Worm (Caenorhabditis elegans) whole organism, young adult: Measurements from ENCODE around the gene str-56.

ENCODE experiments used
- B0035.1 ChIP-seq: sonication (generic microtip); optimal IDR thresholded peaks from 2 replicates; lab custom pipeline; 2016; ENCODE audit warnings: missing genetic modification characterization, mild to moderate bottlenecking, missing compliant biosample characterization, missing genotype, missing genetic modification reagents
- F23B12.7 ChIP-seq: sonication (generic microtip); optimal IDR thresholded peaks from 2 replicates; lab custom pipeline; 2017; ENCODE audit warnings: missing genetic modification characterization, mild to moderate bottlenecking, missing compliant biosample characterization, antibody characterized with exemption, moderate library complexity; ENCODE audit not compliant: insufficient read depth
- F39B2.1 ChIP-seq: fragments of 200-800 bp; sonication (Bioruptor generic); IDR thresholded peaks from 2 replicates; pipeline ENCODE4 v1.3.6; 2022; ENCODE audit warnings: missing genetic modification reagents, missing genetic modification characterization, missing compliant biosample characterization
- F55B11.4 ChIP-seq: sonication (generic microtip); optimal IDR thresholded peaks from 2 replicates; lab custom pipeline; 2016; ENCODE audit warnings: missing compliant biosample characterization, missing genetic modification characterization, borderline replicate concordance; ENCODE audit not compliant: insufficient read depth
- K11D2.4 ChIP-seq: fragments of 200-800 bp; sonication (Bioruptor generic); IDR thresholded peaks from 2 replicates; pipeline ENCODE4 v1.3.6; 2022; ENCODE audit warnings: missing genetic modification reagents, missing genetic modification characterization, missing compliant biosample characterization
- T26A5.8 ChIP-seq: sonication (generic microtip); optimal IDR thresholded peaks from 2 replicates; lab custom pipeline; 2016; ENCODE audit warnings: missing genetic modification characterization, missing compliant biosample characterization
- ama-1 ChIP-seq, 3 experiments: fragments of 150-350 bp in 1 of 3; sonication (generic microtip) in 2 of 3; optimal IDR thresholded peaks; 2 replicates each; lab custom pipeline; 2014 to 2018; ENCODE audit warnings: missing biosample characterization in 2 of 3, missing genetic modification characterization in 2 of 3, missing genetic modification reagents in 2 of 3
- attf-3 ChIP-seq: fragments of 200-800 bp; sonication (Bioruptor generic); conservative IDR thresholded peaks from 2 replicates; pipeline ENCODE4 v1.3.6; 2022; ENCODE audit warnings: missing genetic modification reagents, missing genetic modification characterization, missing compliant biosample characterization
- bed-1 ChIP-seq: fragments of 200-800 bp; sonication (Bioruptor generic); IDR thresholded peaks from 2 replicates; pipeline ENCODE4 v1.3.6; 2022; ENCODE audit warnings: missing genetic modification reagents, missing genetic modification characterization, missing compliant biosample characterization
- cebp-1 ChIP-seq, 2 experiments: fragments of 200-800 bp in 1 of 2; sonication (Bioruptor generic) in 1 of 2; sonication (generic microtip) in 1 of 2; IDR thresholded peaks in 1 of 2; optimal IDR thresholded peaks in 1 of 2; 2 replicates each; pipeline versions ENCODE4 v1.3.6 to Lab custom; 2017 to 2022; ENCODE audit warnings: missing compliant biosample characterization in 2 of 2, missing genetic modification characterization in 2 of 2, mild to moderate bottlenecking in 1 of 2, missing genetic modification reagents in 1 of 2, moderate library complexity in 1 of 2
- ceh-100 ChIP-seq: fragments of 200-800 bp; sonication (Bioruptor generic); IDR thresholded peaks from 2 replicates; pipeline ENCODE4 v1.3.6; 2022; ENCODE audit warnings: missing genetic modification reagents, missing genetic modification characterization, missing compliant biosample characterization
- ceh-58 ChIP-seq: fragments of 200-800 bp; sonication (Bioruptor generic); IDR thresholded peaks from 2 replicates; pipeline ENCODE4 v1.3.6; 2022; ENCODE audit warnings: missing genetic modification characterization, missing compliant biosample characterization
- dpl-1 ChIP-seq: fragments of 150-350 bp; optimal IDR thresholded peaks from 2 replicates; lab custom pipeline; 2014; ENCODE audit warnings: missing biosample characterization, missing genetic modification reagents, missing genetic modification characterization
- egl-18 ChIP-seq: fragments of 200-800 bp; sonication (Bioruptor generic); IDR thresholded peaks from 2 replicates; pipeline ENCODE4 v1.3.6; 2022; ENCODE audit warnings: missing genetic modification reagents, missing genetic modification characterization, missing compliant biosample characterization
- fkh-3 ChIP-seq: sonication (generic microtip); optimal IDR thresholded peaks from 2 replicates; lab custom pipeline; 2016; ENCODE audit warnings: mild to moderate bottlenecking, missing genetic modification characterization, missing compliant biosample characterization
- gei-17 ChIP-seq: fragments of 200-800 bp; sonication (Bioruptor generic); optimal IDR thresholded peaks from 2 replicates; lab custom pipeline; 2018; ENCODE audit warnings: mild to moderate bottlenecking, missing genetic modification characterization, missing compliant biosample characterization
- hsf-1 ChIP-seq: fragments of 200-800 bp; sonication (Bioruptor generic); IDR thresholded peaks from 2 replicates; pipeline ENCODE4 v1.3.6; 2022; ENCODE audit warnings: missing genetic modification reagents, missing genetic modification characterization, missing compliant biosample characterization
- let-607 ChIP-seq, 2 experiments: fragments of 200-800 bp in 1 of 2; sonication (Bioruptor generic) in 1 of 2; sonication (generic microtip) in 1 of 2; optimal IDR thresholded peaks; 2 replicates each; lab custom pipeline; 2016 to 2018; ENCODE audit warnings: mild to moderate bottlenecking in 2 of 2, missing compliant biosample characterization in 2 of 2, missing genetic modification characterization in 2 of 2, moderate library complexity in 2 of 2, missing genotype in 1 of 2
- lin-54 ChIP-seq: fragments of 200-800 bp; sonication (Bioruptor generic); optimal IDR thresholded peaks from 2 replicates; lab custom pipeline; 2018; ENCODE audit warnings: mild to moderate bottlenecking, missing genetic modification characterization, missing compliant biosample characterization
- lir-1 ChIP-seq: fragments of 200-800 bp; sonication (Bioruptor generic); conservative IDR thresholded peaks from 2 replicates; pipeline ENCODE4 v1.3.6; 2022; ENCODE audit warnings: missing genetic modification reagents, missing genetic modification characterization, missing compliant biosample characterization
- lsy-27 ChIP-seq: sonication (generic microtip); optimal IDR thresholded peaks from 2 replicates; lab custom pipeline; 2017; ENCODE audit warnings: missing genetic modification characterization, mild to moderate bottlenecking, missing compliant biosample characterization, antibody characterized with exemption, missing genotype, borderline replicate concordance; ENCODE audit not compliant: insufficient read depth
- madf-10 ChIP-seq: sonication (generic microtip); optimal IDR thresholded peaks from 2 replicates; lab custom pipeline; 2016; ENCODE audit warnings: mild to moderate bottlenecking, missing genetic modification characterization, missing compliant biosample characterization
- nfya-1 ChIP-seq: sonication (generic microtip); optimal IDR thresholded peaks from 2 replicates; lab custom pipeline; 2017; ENCODE audit warnings: antibody characterized with exemption, missing compliant biosample characterization, missing genetic modification characterization, borderline replicate concordance; ENCODE audit not compliant: insufficient read depth
- nfya-2 ChIP-seq: fragments of 200-800 bp; sonication (Bioruptor generic); IDR thresholded peaks from 2 replicates; pipeline ENCODE4 v1.3.6; 2022; ENCODE audit warnings: missing genetic modification reagents, missing genetic modification characterization, missing compliant biosample characterization
- nhr-120 ChIP-seq: fragments of 200-800 bp; sonication (Bioruptor generic); IDR thresholded peaks from 2 replicates; pipeline ENCODE4 v1.3.6; 2022; ENCODE audit warnings: missing genetic modification characterization, missing compliant biosample characterization
- nhr-27 ChIP-seq: fragments of 200-800 bp; sonication (Bioruptor generic); optimal IDR thresholded peaks from 2 replicates; lab custom pipeline; 2018; ENCODE audit warnings: mild to moderate bottlenecking, missing genetic modification characterization, moderate library complexity, missing compliant biosample characterization
- nhr-80 ChIP-seq: sonication (generic microtip); optimal IDR thresholded peaks from 2 replicates; lab custom pipeline; 2016; ENCODE audit warnings: missing genetic modification characterization, missing compliant biosample characterization
- pha-4 ChIP-seq: fragments of 150-350 bp; sonication (generic microtip); optimal IDR thresholded peaks from 2 replicates; lab custom pipeline; 2014; ENCODE audit warnings: missing biosample characterization, missing genetic modification reagents, missing genetic modification characterization
- repo-1 ChIP-seq: sonication (generic microtip); optimal IDR thresholded peaks from 2 replicates; lab custom pipeline; 2017; ENCODE audit warnings: mild to moderate bottlenecking, missing genetic modification characterization, missing compliant biosample characterization
- rpc-1 ChIP-seq, 2 experiments: fragments of 150-350 bp in 1 of 2; sonication (generic microtip) in 1 of 2; optimal IDR thresholded peaks; 2 replicates each; lab custom pipeline; 2014 to 2018; ENCODE audit warnings: missing biosample characterization in 1 of 2, missing genetic modification characterization in 1 of 2, missing genetic modification reagents in 1 of 2, missing genotype in 1 of 2
- sdz-38 ChIP-seq: sonication (generic microtip); optimal IDR thresholded peaks from 2 replicates; lab custom pipeline; 2016; ENCODE audit warnings: missing genotype, missing genetic modification characterization, missing compliant biosample characterization
- snpc-1.3 ChIP-seq: sonication (generic microtip); optimal IDR thresholded peaks from 2 replicates; lab custom pipeline; 2017; ENCODE audit warnings: missing genetic modification characterization, mild to moderate bottlenecking, missing compliant biosample characterization, antibody characterized with exemption, moderate library complexity, missing genotype, missing genetic modification reagents; ENCODE audit not compliant: insufficient read depth
- snpc-4 ChIP-seq, 5 experiments: fragments of 150-350 bp in 1 of 5; sonication (generic microtip) in 4 of 5; optimal IDR thresholded peaks; 2 replicates each; lab custom pipeline; 2014 to 2018; ENCODE audit warnings: missing genetic modification characterization in 5 of 5, missing biosample characterization in 3 of 5, antibody characterized with exemption in 2 of 5, mild to moderate bottlenecking in 2 of 5, missing compliant biosample characterization in 2 of 5, missing genotype in 2 of 5, moderate library complexity in 2 of 5, missing genetic modification reagents in 1 of 5
- somi-1 ChIP-seq: fragments of 200-800 bp; sonication (Bioruptor generic); optimal IDR thresholded peaks from 2 replicates; lab custom pipeline; 2018; ENCODE audit warnings: mild to moderate bottlenecking, missing genetic modification characterization, missing compliant biosample characterization
- ztf-22 ChIP-seq: fragments of 200-800 bp; sonication (Bioruptor generic); optimal IDR thresholded peaks from 2 replicates; lab custom pipeline; 2018; ENCODE audit warnings: mild to moderate bottlenecking, missing genetic modification characterization, moderate library complexity, missing compliant biosample characterization

The str-56 gene

ce11 chrV:15890115-15890514 is 17.7 kb downstream of the str-56 start:
- TF ChIP-seq pha-4 (tag; lab: Kevin White, UChicago) (no peak), B0035.1 (no peak), nhr-80 (tag; lab: Kevin White, UChicago) (peak; percentile 31), dpl-1 (no peak), let-607 (tag; optimal IDR thresholded peaks at IDR 0.05; lab: Kevin White, UChicago) (no peak), cebp-1 (GFP tag; IDR thresholded peaks at IDR 0.05; lab: Robert Waterston, UW) (no peak), cebp-1 (tag; optimal IDR thresholded peaks at IDR 0.05; lab: Kevin White, UChicago) (peak; percentile 28), somi-1 (GFP tag; lab: Kevin White, UChicago) (no peak), nfya-1 (tag; lab: Kevin White, UChicago) (no peak)

ce11 chrV:15891279-15891678 is 18.9 kb downstream of the str-56 start:
- TF ChIP-seq nhr-80 (tag; lab: Kevin White, UChicago) (peak; percentile 74), snpc-4 (GFP tag; optimal IDR thresholded peaks at IDR 0.05; lab: Kevin White, UChicago) (no peak), snpc-4 (tag; optimal IDR thresholded peaks at IDR 0.05; lab: Kevin White, UChicago) (no peak)

- no peak for TF ChIP-seq gei-17 (GFP tag; lab: Kevin White, UChicago)
- TF ChIP-seq nhr-27: no peak
- no peak for TF ChIP-seq lsy-27 (tag; lab: Kevin White, UChicago)
- no peak for TF ChIP-seq lir-1 (GFP tag; lab: Robert Waterston, UW)
- TF ChIP-seq attf-3: no peak
- TF ChIP-seq egl-18: no peak
- TF ChIP-seq repo-1: no peak
- TF ChIP-seq, all 124 proteins: peak for 0
Observed at ce11 chrV:15891761-15892160, 19.4 kb downstream of the str-56 start, which contains the start of gene T06C12.12. TSS of gene T06C12.12 (plus strand) at chrV:15892061.

- TF ChIP-seq madf-10 (tag; lab: Kevin White, UChicago) (no peak), F23B12.7 (no peak), snpc-1.3 (tag; lab: Kevin White, UChicago) (no peak), sdz-38 (tag; lab: Kevin White, UChicago) (no peak), attf-3 (no peak), ceh-100 (GFP tag; lab: Robert Waterston, UW) (no peak), ama-1 (optimal IDR thresholded peaks at IDR 0.05; lab: Kevin White, UChicago) (no peak), ama-1 (GFP tag; optimal IDR thresholded peaks at IDR 0.05; lab: Kevin White, UChicago) (no peak), nhr-120 (GFP tag; lab: Robert Waterston, UW) (no peak), lin-54 (GFP tag; lab: Kevin White, UChicago) (no peak), K11D2.4 (no peak), F55B11.4 (no peak), rpc-1 (optimal IDR thresholded peaks at IDR 0.05; lab: Kevin White, UChicago) (no peak), rpc-1 (tag; optimal IDR thresholded peaks at IDR 0.05; lab: Kevin White, UChicago) (no peak), nfya-2 (GFP tag; lab: Robert Waterston, UW) (no peak), fkh-3 (tag; lab: Kevin White, UChicago) (no peak), T26A5.8 (tag; lab: Kevin White, UChicago) (no peak), ceh-58 (GFP tag; lab: Robert Waterston, UW) (no peak), F39B2.1 (GFP tag; lab: Robert Waterston, UW) (no peak), hsf-1 (GFP tag; lab: Robert Waterston, UW) (no peak), bed-1 (GFP tag; lab: Robert Waterston, UW) (no peak), ztf-22 (GFP tag; lab: Kevin White, UChicago) (no peak)
Observed at ce11 chrV:15892696-15893095, 20.3 kb downstream of the str-56 start, which contains the start of gene T06C12.11. TSS of gene T06C12.11 (plus strand) at chrV:15892996.
